Fruit fly (Drosophila melanogaster) whole organism, embryonic: ENCODE results near the gene ck.

Experiments
- Atf-2 ChIP-seq: fragments of 200-800 bp; sonication (Bioruptor generic); optimal IDR thresholded peaks from 2 replicates; lab custom pipeline; 2016; ENCODE audit warnings: missing biosample characterization, missing genetic modification characterization
- Bteb2 ChIP-seq: fragments of 200-800 bp; sonication (Bioruptor generic); optimal IDR thresholded peaks from 2 replicates; lab custom pipeline; 2016; ENCODE audit warnings: missing biosample characterization, missing genetic modification characterization
- CG17385 ChIP-seq: fragments of 200-800 bp; sonication (Bioruptor generic); optimal IDR thresholded peaks from 3 replicates; lab custom pipeline; 2018; ENCODE audit warnings: missing biosample characterization, mild to moderate bottlenecking, missing genetic modification characterization
- CHES-1-like ChIP-seq: fragments of 200-800 bp; sonication (Bioruptor generic); optimal IDR thresholded peaks from 2 replicates; lab custom pipeline; 2016; ENCODE audit warnings: missing biosample characterization, missing genetic modification characterization
- CoRest ChIP-seq: fragments of 200-800 bp; sonication (Bioruptor generic); optimal IDR thresholded peaks from 3 replicates; lab custom pipeline; 2018; ENCODE audit warnings: missing biosample characterization, mild to moderate bottlenecking, missing genetic modification characterization, moderate library complexity
- Mes4 ChIP-seq: fragments of 200-800 bp; sonication (Bioruptor generic); optimal IDR thresholded peaks from 2 replicates; lab custom pipeline; 2016; ENCODE audit warnings: missing biosample characterization, missing genetic modification characterization
- Tbp ChIP-seq: fragments of >200 bp; optimal IDR thresholded peaks from 2 replicates; lab custom pipeline; 2018; ENCODE audit warnings: missing biosample characterization, missing genetic modification characterization

DNA sequence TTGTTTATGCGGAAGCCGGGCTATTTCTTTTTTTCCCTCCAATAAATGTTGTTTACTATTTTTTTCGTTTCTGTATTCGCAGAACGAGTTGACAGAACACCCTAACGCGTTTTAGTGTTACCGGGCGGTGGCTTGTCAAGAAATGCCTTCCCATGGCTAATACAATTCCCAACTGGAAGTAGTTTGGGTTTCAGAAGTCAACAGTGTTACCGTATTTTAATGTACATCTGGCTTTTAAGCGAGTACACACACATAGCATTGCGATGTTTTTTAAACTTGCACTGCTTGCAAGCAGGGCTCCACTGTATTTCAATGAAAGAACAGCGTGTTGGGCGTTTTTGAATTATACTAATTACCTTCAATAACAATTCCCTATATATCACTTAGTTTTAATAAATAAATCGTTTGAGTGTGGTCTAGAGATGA, 2.9 kb upstream of the ck start, which contains the start of gene TfIIS:
- no peak for TF ChIP-seq Tbp (GFP tag; lab: Kevin White, UChicago)
- no peak for TF ChIP-seq Mes4 (GFP tag; lab: Kevin White, UChicago)
- TF ChIP-seq CoRest (tag; lab: Kevin White, UChicago) = peak; percentile 55
- peak; percentile 51 for TF ChIP-seq CHES-1-like (GFP tag; lab: Kevin White, UChicago)
- TF ChIP-seq CG17385 (GFP tag; lab: Kevin White, UChicago) = no peak
- no peak for TF ChIP-seq Bteb2 (GFP tag; lab: Kevin White, UChicago)
- TF ChIP-seq Atf-2 (GFP tag; lab: Kevin White, UChicago) = no peak
